Worm (Caenorhabditis elegans): Measurements from ENCODE around the gene Y81B9A.3.

DNA sequence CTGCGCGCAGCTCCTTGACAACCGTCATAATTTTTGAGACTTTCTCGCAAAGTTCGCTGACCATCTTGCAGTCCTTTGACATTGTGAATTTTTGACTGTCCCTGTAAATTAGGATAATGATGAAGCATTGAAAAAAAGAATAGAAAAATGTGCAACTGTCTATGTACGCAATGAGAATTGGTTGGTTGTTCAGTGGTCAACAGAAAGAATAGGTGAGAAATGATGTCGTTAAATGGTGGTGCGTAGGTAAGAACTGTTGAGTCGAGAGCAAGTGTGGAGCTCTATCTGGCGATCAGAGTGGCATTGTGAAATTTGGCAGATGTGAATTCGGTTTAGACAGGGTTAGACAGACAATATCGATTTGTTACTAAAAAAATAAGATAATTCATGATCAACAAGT lies 7.8 kb upstream of the Y81B9A.3 start, which contains the start of gene B0563.8:
- no peak for TF ChIP-seq egl-27 (tag; optimal IDR thresholded peaks at IDR 0.05)
- no peak for TF ChIP-seq dmd-9 (GFP tag; IDR thresholded peaks at IDR 0.05)
- TF ChIP-seq jun-1 (tag; optimal IDR thresholded peaks at IDR 0.05) = no peak
- TF ChIP-seq cey-2 (tag; optimal IDR thresholded peaks at IDR 0.05; ENCODE audit: borderline replicate concordance, insufficient read depth) = no peak
- TF ChIP-seq unc-62 (GFP tag; optimal IDR thresholded peaks at IDR 0.05 in 1 of 2) = no peak
- TF ChIP-seq unc-62 (tag; optimal IDR thresholded peaks at IDR 0.05) = no peak
- no peak for TF ChIP-seq dmd-8 (GFP tag; IDR thresholded peaks at IDR 0.05)
- no peak for TF ChIP-seq ceh-82 (tag; optimal IDR thresholded peaks at IDR 0.05)
- no peak for TF ChIP-seq unc-39 (tag; optimal IDR thresholded peaks at IDR 0.05)
- no peak for TF ChIP-seq ces-1 (GFP tag; optimal IDR thresholded peaks at IDR 0.05)
- no peak for TF ChIP-seq nhr-28 (tag; optimal IDR thresholded peaks at IDR 0.05)
- TF ChIP-seq hlh-11 (tag; optimal IDR thresholded peaks at IDR 0.05) = no peak
- no peak for TF ChIP-seq aha-1 (tag)
- TF ChIP-seq lin-13 (GFP tag; optimal IDR thresholded peaks at IDR 0.05) = no peak
